Fruit fly (Drosophila melanogaster) whole organism, embryonic: ENCODE data around the gene Polr3E.

Experiments used
- Antp ChIP-seq: fragments of 200-800 bp; sonication (Bioruptor generic); optimal IDR thresholded peaks from 3 replicates; lab custom pipeline; 2016; ENCODE audit warnings: missing biosample characterization, missing genetic modification characterization
- CG10366 ChIP-seq: fragments of 200-800 bp; sonication (Bioruptor generic); IDR thresholded peaks from 2 replicates; pipeline ENCODE4 v1.3.6; 2022; ENCODE audit warnings: missing biosample characterization, missing genetic modification characterization
- CG10431 ChIP-seq: fragments of 200-800 bp; sonication (Bioruptor generic); optimal IDR thresholded peaks from 3 replicates; lab custom pipeline; 2018; ENCODE audit warnings: missing biosample characterization, mild to moderate bottlenecking, missing genetic modification characterization
- CG10462 ChIP-seq: fragments of 200-800 bp; sonication (Bioruptor generic); optimal IDR thresholded peaks from 2 replicates; lab custom pipeline; 2016; ENCODE audit warnings: missing biosample characterization, missing genetic modification characterization
- CG11085 ChIP-seq: fragments of 200-800 bp; sonication (Bioruptor generic); IDR thresholded peaks from 2 replicates; pipeline ENCODE4 v1.3.6; 2022; ENCODE audit warnings: missing biosample characterization, missing genetic modification characterization
- CG11696 ChIP-seq: fragments of 200-800 bp; sonication (Bioruptor generic); IDR thresholded peaks from 2 replicates; pipeline ENCODE4 v1.3.6; 2022; ENCODE audit warnings: missing biosample characterization, missing genetic modification characterization
- CG12155 ChIP-seq: fragments of 200-800 bp; sonication (Bioruptor generic); optimal IDR thresholded peaks from 3 replicates; lab custom pipeline; 2016; ENCODE audit warnings: missing biosample characterization, missing genetic modification characterization
- CG15073 ChIP-seq: fragments of 200-800 bp; sonication (Bioruptor generic); optimal IDR thresholded peaks from 2 replicates; lab custom pipeline; 2016; ENCODE audit warnings: missing biosample characterization, missing genetic modification characterization
- CG15269 ChIP-seq: fragments of 200-800 bp; sonication (Bioruptor generic); optimal IDR thresholded peaks from 2 replicates; lab custom pipeline; 2018; ENCODE audit warnings: missing biosample characterization, mild to moderate bottlenecking, missing genetic modification characterization, moderate library complexity
- CG17912 ChIP-seq: fragments of 200-800 bp; sonication (Bioruptor generic); optimal IDR thresholded peaks from 2 replicates; lab custom pipeline; 2018; ENCODE audit warnings: missing biosample characterization, mild to moderate bottlenecking, missing genetic modification characterization
- CG18011 ChIP-seq: fragments of 200-800 bp; sonication (Bioruptor generic); optimal IDR thresholded peaks from 2 replicates; lab custom pipeline; 2017; ENCODE audit warnings: missing biosample characterization, missing genetic modification characterization, mild to moderate bottlenecking, moderate library complexity, missing genotype
- CG2120 ChIP-seq: fragments of 200-800 bp; sonication (Bioruptor generic); optimal IDR thresholded peaks from 3 replicates; lab custom pipeline; 2016; ENCODE audit warnings: missing biosample characterization, missing genetic modification characterization
- CG2199 ChIP-seq: fragments of 200-800 bp; sonication (Bioruptor generic); IDR thresholded peaks from 3 replicates; pipeline ENCODE4 v1.3.6; 2022; ENCODE audit warnings: missing biosample characterization, missing genetic modification characterization
- CG2712 ChIP-seq: fragments of 200-800 bp; optimal IDR thresholded peaks from 3 replicates; lab custom pipeline; 2019; ENCODE audit warnings: missing biosample characterization, mild to moderate bottlenecking, missing genetic modification characterization, moderate library complexity
- CG31441 ChIP-seq: fragments of 200-800 bp; sonication (Bioruptor generic); IDR thresholded peaks from 2 replicates; pipeline ENCODE4 v1.3.6; 2022; ENCODE audit warnings: missing biosample characterization, missing genetic modification characterization
- CG32532 ChIP-seq: fragments of 200-800 bp; sonication (Bioruptor generic); IDR thresholded peaks from 2 replicates; pipeline ENCODE4 v1.3.6; 2022; ENCODE audit warnings: missing biosample characterization, missing genetic modification characterization
- CG3407 ChIP-seq: fragments of 200-800 bp; sonication (Bioruptor generic); optimal IDR thresholded peaks from 2 replicates; lab custom pipeline; 2018; ENCODE audit warnings: missing biosample characterization, mild to moderate bottlenecking, missing genetic modification characterization
- CG34422 ChIP-seq: fragments of 200-800 bp; sonication (Bioruptor generic); IDR thresholded peaks from 3 replicates; pipeline ENCODE4 v1.3.6; 2022; ENCODE audit warnings: missing biosample characterization, missing genetic modification characterization
- CG3847 ChIP-seq: fragments of 200-800 bp; sonication (Bioruptor generic); IDR thresholded peaks from 2 replicates; pipeline ENCODE4 v1.3.6; 2022; ENCODE audit warnings: missing biosample characterization, missing genetic modification characterization
- CG43689 ChIP-seq: fragments of 200-800 bp; sonication (Bioruptor generic); IDR thresholded peaks from 2 replicates; pipeline ENCODE4 v1.3.6; 2022; ENCODE audit warnings: missing biosample characterization, missing genetic modification characterization
- CG4424 ChIP-seq: fragments of 200-800 bp; sonication (Bioruptor generic); optimal IDR thresholded peaks from 3 replicates; lab custom pipeline; 2016; ENCODE audit warnings: missing biosample characterization, missing genetic modification characterization
- CG7839 ChIP-seq: fragments of 200-800 bp; sonication (Bioruptor generic); optimal IDR thresholded peaks from 3 replicates; lab custom pipeline; 2018; ENCODE audit warnings: missing biosample characterization, mild to moderate bottlenecking, missing genetic modification characterization, moderate library complexity
- CG8388 ChIP-seq: fragments of 200-800 bp; sonication (Bioruptor generic); optimal IDR thresholded peaks from 2 replicates; lab custom pipeline; 2019; ENCODE audit warnings: missing biosample characterization, mild to moderate bottlenecking, missing genetic modification characterization, moderate library complexity
- Dref ChIP-seq: fragments of 200-800 bp; sonication (Bioruptor generic); IDR thresholded peaks from 2 replicates; pipeline ENCODE4 v1.3.6; 2022; ENCODE audit warnings: missing biosample characterization, missing genetic modification characterization
- HLH54F ChIP-seq: fragments of 200-800 bp; sonication (Bioruptor generic); optimal IDR thresholded peaks from 3 replicates; lab custom pipeline; 2016; ENCODE audit warnings: missing biosample characterization, missing genetic modification characterization
- Lim3 ChIP-seq: fragments of 200-800 bp; sonication (Bioruptor generic); IDR thresholded peaks from 2 replicates; pipeline ENCODE4 v1.3.6; 2022; ENCODE audit warnings: missing biosample characterization, missing genetic modification characterization
- Mes4 ChIP-seq: fragments of 200-800 bp; sonication (Bioruptor generic); optimal IDR thresholded peaks from 2 replicates; lab custom pipeline; 2016; ENCODE audit warnings: missing biosample characterization, missing genetic modification characterization
- Mrtf ChIP-seq: fragments of 200-800 bp; sonication (Bioruptor generic); IDR thresholded peaks from 3 replicates; pipeline ENCODE4 v1.3.6; 2022; ENCODE audit warnings: missing biosample characterization, missing genetic modification characterization
- NC2β ChIP-seq: fragments of 200-800 bp; sonication (Bioruptor generic); optimal IDR thresholded peaks from 2 replicates; lab custom pipeline; 2016; ENCODE audit warnings: missing biosample characterization, missing genetic modification characterization
- Vsx1 ChIP-seq: fragments of 200-800 bp; sonication (Bioruptor generic); optimal IDR thresholded peaks from 2 replicates; lab custom pipeline; 2017; ENCODE audit warnings: missing biosample characterization, mild to moderate bottlenecking, missing genetic modification characterization, missing genetic modification reagents
- Xrp1 ChIP-seq: fragments of 200-800 bp; sonication (Bioruptor generic); IDR thresholded peaks from 2 replicates; pipeline ENCODE4 v1.3.6; 2022; ENCODE audit warnings: missing biosample characterization, missing genetic modification characterization
- bab2 ChIP-seq: fragments of 200-800 bp; sonication (Bioruptor generic); optimal IDR thresholded peaks from 2 replicates; lab custom pipeline; 2016; ENCODE audit warnings: missing biosample characterization, missing genetic modification characterization
- chinmo ChIP-seq: fragments of 200-800 bp; sonication (Bioruptor generic); IDR thresholded peaks from 4 replicates; pipeline ENCODE4 v1.3.6; 2022; ENCODE audit warnings: missing biosample characterization, missing genetic modification characterization; ENCODE audit not compliant: partially characterized antibody
- ci ChIP-seq: fragments of 200-800 bp; sonication (Bioruptor generic); IDR thresholded peaks from 3 replicates; pipeline ENCODE4 v1.3.6; 2022; ENCODE audit warnings: missing biosample characterization, missing genetic modification characterization
- dmrt99B ChIP-seq: fragments of 200-800 bp; sonication (Bioruptor generic); optimal IDR thresholded peaks from 2 replicates; lab custom pipeline; 2018; ENCODE audit warnings: missing biosample characterization, mild to moderate bottlenecking, missing genetic modification characterization, moderate library complexity
- en ChIP-seq: fragments of 200-800 bp; sonication (Bioruptor generic); optimal IDR thresholded peaks from 2 replicates; lab custom pipeline; 2016; ENCODE audit warnings: missing biosample characterization, missing genetic modification characterization
- exex ChIP-seq: fragments of 200-800 bp; sonication (Bioruptor generic); optimal IDR thresholded peaks from 4 replicates; lab custom pipeline; 2018; ENCODE audit warnings: missing biosample characterization, mild to moderate bottlenecking, missing genetic modification characterization, moderate library complexity
- grn ChIP-seq: fragments of 200-800 bp; sonication (Bioruptor generic); optimal IDR thresholded peaks from 3 replicates; lab custom pipeline; 2017; ENCODE audit warnings: missing biosample characterization, missing genetic modification characterization
- ind ChIP-seq: fragments of 200-800 bp; sonication (Bioruptor generic); optimal IDR thresholded peaks from 3 replicates; lab custom pipeline; 2016; ENCODE audit warnings: missing biosample characterization, missing genetic modification characterization
- insv ChIP-seq, 2 experiments: fragments of 200-800 bp; sonication (Bioruptor generic); optimal IDR thresholded peaks; 3 replicates each; lab custom pipeline; 2016 to 2018; ENCODE audit warnings: missing biosample characterization in 2 of 2, missing genetic modification characterization in 2 of 2
- lilli ChIP-seq: fragments of 200-800 bp; sonication (Bioruptor generic); optimal IDR thresholded peaks from 3 replicates; lab custom pipeline; 2016; ENCODE audit warnings: missing biosample characterization, missing genetic modification characterization
- luna ChIP-seq: fragments of 200-800 bp; sonication (Bioruptor generic); optimal IDR thresholded peaks from 2 replicates; lab custom pipeline; 2016; ENCODE audit warnings: missing biosample characterization, missing genetic modification characterization
- mld ChIP-seq: fragments of 200-800 bp; sonication (Bioruptor generic); IDR thresholded peaks from 3 replicates; pipeline ENCODE4 v1.3.6; 2022; ENCODE audit warnings: missing biosample characterization, missing genetic modification characterization; ENCODE audit not compliant: partially characterized antibody
- peb ChIP-seq: fragments of 200-800 bp; sonication (Bioruptor generic); IDR thresholded peaks from 2 replicates; pipeline ENCODE4 v1.3.6; 2022; ENCODE audit warnings: missing biosample characterization, missing genetic modification characterization
- pfk ChIP-seq: fragments of 200-800 bp; sonication (Bioruptor generic); optimal IDR thresholded peaks from 2 replicates; lab custom pipeline; 2018; ENCODE audit warnings: missing biosample characterization, mild to moderate bottlenecking, missing genetic modification characterization, moderate library complexity
- sc ChIP-seq, 3 experiments: fragments of >200 bp in 2 of 3; fragments of 200-800 bp in 1 of 3; sonication (Bioruptor generic) in 1 of 3; optimal IDR thresholded peaks; 2 replicates in 2 of 3; 3 replicates in 1 of 3; lab custom pipeline; 2017; ENCODE audit warnings: mild to moderate bottlenecking in 1 of 3, missing biosample characterization in 1 of 3, missing genetic modification characterization in 1 of 3, missing genetic modification reagents in 1 of 3
- slp2 ChIP-seq: fragments of 200-800 bp; sonication (Bioruptor generic); optimal IDR thresholded peaks from 2 replicates; lab custom pipeline; 2016; ENCODE audit warnings: missing biosample characterization, missing genetic modification characterization
- sob ChIP-seq: fragments of 200-800 bp; sonication (Bioruptor generic); IDR thresholded peaks from 2 replicates; pipeline ENCODE4 v1.3.6; 2022; ENCODE audit warnings: missing biosample characterization, missing genetic modification characterization
- vvl ChIP-seq: fragments of 200-800 bp; sonication (Bioruptor generic); IDR thresholded peaks from 2 replicates; pipeline ENCODE4 v1.3.6; 2022; ENCODE audit warnings: missing biosample characterization, missing genetic modification characterization
- zen2 ChIP-seq: fragments of 200-800 bp; sonication (Bioruptor generic); IDR thresholded peaks from 3 replicates; pipeline ENCODE4 v1.3.6; 2022; ENCODE audit warnings: missing biosample characterization, missing genetic modification characterization; ENCODE audit not compliant: partially characterized antibody
- zf30C ChIP-seq: fragments of 200-800 bp; sonication (Bioruptor generic); optimal IDR thresholded peaks from 3 replicates; lab custom pipeline; 2018; ENCODE audit warnings: missing biosample characterization, mild to moderate bottlenecking, missing genetic modification characterization
- zfh1 ChIP-seq: fragments of 200-800 bp; sonication (Bioruptor generic); IDR thresholded peaks from 3 replicates; pipeline ENCODE4 v1.3.6; 2022; ENCODE audit warnings: missing biosample characterization, missing genetic modification characterization

The Polr3E gene

DNA sequence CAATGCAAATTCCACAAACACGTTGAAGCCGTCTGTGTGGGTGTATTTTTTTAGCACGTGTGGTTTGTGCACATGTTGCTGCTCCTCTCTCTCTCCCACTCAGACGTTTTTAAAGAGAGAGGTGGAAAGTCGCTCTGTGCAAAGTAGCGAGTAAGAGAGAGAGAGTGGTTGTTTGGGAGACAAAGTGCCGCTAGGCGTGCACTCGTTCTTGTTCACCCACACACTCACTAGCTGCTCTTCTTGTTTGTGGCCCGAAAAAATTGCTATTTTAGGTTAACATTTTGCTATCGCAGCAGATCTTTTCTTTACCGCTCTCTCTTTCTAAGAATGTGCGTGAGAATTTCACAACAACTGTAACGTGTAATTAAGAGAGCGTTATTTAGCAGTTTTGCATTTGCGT, 22.7 kb upstream of the Polr3E start (continued):
- TF ChIP-seq insv (GFP tag; optimal IDR thresholded peaks at IDR 0.05; lab: Kevin White, UChicago), result no peak
- TF ChIP-seq Mrtf, result no peak
- TF ChIP-seq sob, result no peak
- TF ChIP-seq CG11696 (GFP tag; lab: Robert Waterston, UW), result no peak
- no peak for TF ChIP-seq CG18011
- no peak for TF ChIP-seq mld (GFP tag; lab: Robert Waterston, UW)
- TF ChIP-seq CG43689 (GFP tag; lab: Robert Waterston, UW), result no peak
- TF ChIP-seq Xrp1 (GFP tag; lab: Robert Waterston, UW), result no peak
- TF ChIP-seq CG17912 (GFP tag; lab: Kevin White, UChicago), result no peak
- no peak for TF ChIP-seq sc (optimal IDR thresholded peaks at IDR 0.05; lab: Kevin White, UChicago)
- no peak for TF ChIP-seq sc (GFP tag; optimal IDR thresholded peaks at IDR 0.05; lab: Kevin White, UChicago)
- no peak for TF ChIP-seq CG3407 (GFP tag; lab: Kevin White, UChicago)
- no peak for TF ChIP-seq ind (GFP tag; lab: Kevin White, UChicago)
- TF ChIP-seq CG12155, result peak; percentile 96
- TF ChIP-seq bab2, result no peak
- TF ChIP-seq CG8388 (GFP tag; lab: Kevin White, UChicago), result no peak
- no peak for TF ChIP-seq zf30C (GFP tag; lab: Kevin White, UChicago)
- TF ChIP-seq CG10366 (GFP tag; lab: Robert Waterston, UW), result no peak
- no peak for TF ChIP-seq HLH54F (GFP tag; lab: Kevin White, UChicago)
- no peak for TF ChIP-seq CG7839 (tag; lab: Kevin White, UChicago)
- TF ChIP-seq CG11085, result no peak
- TF ChIP-seq peb, result no peak
- TF ChIP-seq ci, result no peak
- TF ChIP-seq exex (tag; lab: Kevin White, UChicago), result no peak
- no peak for TF ChIP-seq Vsx1 (GFP tag; lab: Kevin White, UChicago)
- no peak for TF ChIP-seq Dref
- TF ChIP-seq CG15073 (GFP tag; lab: Kevin White, UChicago), result no peak
- TF ChIP-seq CG2120, result no peak
- no peak for TF ChIP-seq CG3847 (GFP tag; lab: Robert Waterston, UW)
- no peak for TF ChIP-seq CG10431 (GFP tag; lab: Kevin White, UChicago)
- no peak for TF ChIP-seq Mes4
- TF ChIP-seq CG4424 (GFP tag; lab: Kevin White, UChicago), result no peak
- no peak for TF ChIP-seq dmrt99B (tag; lab: Kevin White, UChicago)
- TF ChIP-seq slp2, result no peak
- no peak for TF ChIP-seq zfh1 (GFP tag; lab: Robert Waterston, UW)
- TF ChIP-seq CG34422 (GFP tag; lab: Robert Waterston, UW), result 0 out of 3 replicates have a peak, but pooled peaks have one; percentile 22
- TF ChIP-seq luna, result no peak
- peak; percentile 45; the same call in 1 of the 2 replicates for TF ChIP-seq vvl (GFP tag; lab: Robert Waterston, UW)
- TF ChIP-seq CG2712 (tag; lab: Kevin White, UChicago), result no peak
- no peak for TF ChIP-seq NC2β (GFP tag; lab: Kevin White, UChicago)
- no peak for TF ChIP-seq CG10462 (GFP tag; lab: Kevin White, UChicago)
- no peak for TF ChIP-seq lilli
- no peak for TF ChIP-seq Lim3 (GFP tag; lab: Robert Waterston, UW)
- TF ChIP-seq CG2199 (GFP tag; lab: Robert Waterston, UW), result 0 out of 3 replicates have a peak, but pooled peaks have one; percentile 23
- peak; percentile 39; the same call in 1 of the 3 replicates for TF ChIP-seq zen2 (GFP tag; lab: Robert Waterston, UW)
- no peak for TF ChIP-seq CG31441 (GFP tag; lab: Robert Waterston, UW)
- no peak for TF ChIP-seq en (GFP tag; lab: Kevin White, UChicago)
- no peak for TF ChIP-seq Antp (GFP tag; lab: Kevin White, UChicago)
- TF ChIP-seq CG15269 (tag; lab: Kevin White, UChicago), result no peak
- TF ChIP-seq CG32532, result peak; percentile 42; the same call in 1 of the 2 replicates
- peak; percentile 89 for TF ChIP-seq grn (GFP tag; lab: Kevin White, UChicago)
- peak; percentile 82; the same call in 2 of the 4 replicates for TF ChIP-seq chinmo
- no peak for TF ChIP-seq pfk (GFP tag; lab: Kevin White, UChicago)
